Fruit fly (Drosophila melanogaster) whole organism, embryonic: ENCODE measurements around the gene CG13679.

Experiments
- CG10565 ChIP-seq: fragments of 200-800 bp; sonication (Bioruptor generic); optimal IDR thresholded peaks from 3 replicates; lab custom pipeline; 2016; ENCODE audit warnings: missing biosample characterization, mild to moderate bottlenecking, missing genetic modification characterization
- CG11247 ChIP-seq: fragments of 200-800 bp; sonication (Bioruptor generic); IDR thresholded peaks from 2 replicates; pipeline ENCODE4 v1.3.6; 2022; ENCODE audit warnings: missing biosample characterization, missing genetic modification characterization
- CG11723 ChIP-seq: fragments of 200-800 bp; sonication (Bioruptor generic); optimal IDR thresholded peaks from 2 replicates; lab custom pipeline; 2017; ENCODE audit warnings: missing biosample characterization, mild to moderate bottlenecking, missing genetic modification characterization
- CG13287 ChIP-seq: fragments of 200-800 bp; sonication (Bioruptor generic); IDR thresholded peaks from 2 replicates; pipeline ENCODE4 v1.3.6; 2022; ENCODE audit warnings: missing biosample characterization, missing genetic modification characterization; ENCODE audit not compliant: partially characterized antibody
- CG13624 ChIP-seq: fragments of 200-800 bp; sonication (Bioruptor generic); optimal IDR thresholded peaks from 2 replicates; lab custom pipeline; 2016; ENCODE audit warnings: missing biosample characterization, missing genetic modification characterization
- CG14710 ChIP-seq: fragments of 200-800 bp; sonication (Bioruptor generic); optimal IDR thresholded peaks from 3 replicates; lab custom pipeline; 2019; ENCODE audit warnings: missing biosample characterization, mild to moderate bottlenecking, missing genetic modification characterization, moderate library complexity
- CG15514 ChIP-seq: fragments of 200-800 bp; sonication (Bioruptor generic); optimal IDR thresholded peaks from 3 replicates; lab custom pipeline; 2017; ENCODE audit warnings: missing biosample characterization, missing genetic modification characterization, mild to moderate bottlenecking, moderate library complexity, missing genetic modification reagents
- CG1603 ChIP-seq: fragments of 200-800 bp; sonication (Bioruptor generic); optimal IDR thresholded peaks from 2 replicates; lab custom pipeline; 2019; ENCODE audit warnings: missing biosample characterization, mild to moderate bottlenecking, missing genetic modification characterization, moderate library complexity
- CG16815 ChIP-seq: fragments of 200-800 bp; sonication (Bioruptor generic); optimal IDR thresholded peaks from 3 replicates; lab custom pipeline; 2017; ENCODE audit warnings: missing biosample characterization, mild to moderate bottlenecking, missing genetic modification characterization
- CG2202 ChIP-seq: fragments of 200-800 bp; sonication (Bioruptor generic); optimal IDR thresholded peaks from 2 replicates; lab custom pipeline; 2018; ENCODE audit warnings: missing biosample characterization, mild to moderate bottlenecking, missing genetic modification characterization
- CG3065 ChIP-seq: fragments of 200-800 bp; sonication (Bioruptor generic); optimal IDR thresholded peaks from 2 replicates; lab custom pipeline; 2016; ENCODE audit warnings: missing biosample characterization, missing genetic modification characterization
- CG3163 ChIP-seq: fragments of 200-800 bp; sonication (Bioruptor generic); optimal IDR thresholded peaks from 3 replicates; lab custom pipeline; 2016; ENCODE audit warnings: missing biosample characterization, missing genetic modification characterization
- CG42726 ChIP-seq: fragments of 200-800 bp; sonication (Bioruptor generic); IDR thresholded peaks from 2 replicates; pipeline ENCODE4 v1.3.6; 2022; ENCODE audit warnings: missing biosample characterization, missing genetic modification characterization; ENCODE audit not compliant: partially characterized antibody
- CG4282 ChIP-seq: fragments of 200-800 bp; sonication (Bioruptor generic); optimal IDR thresholded peaks from 2 replicates; lab custom pipeline; 2016; ENCODE audit warnings: missing biosample characterization, missing genetic modification characterization
- CG4404 ChIP-seq: fragments of 200-800 bp; sonication (Bioruptor generic); IDR thresholded peaks from 2 replicates; pipeline ENCODE4 v1.3.6; 2022; ENCODE audit warnings: missing biosample characterization, missing genetic modification characterization
- CG7963 ChIP-seq: fragments of 200-800 bp; sonication (Bioruptor generic); IDR thresholded peaks from 3 replicates; pipeline ENCODE4 v1.3.6; 2022; ENCODE audit warnings: missing biosample characterization, missing genetic modification characterization; ENCODE audit not compliant: partially characterized antibody
- Chrac-16 ChIP-seq: fragments of 200-800 bp; sonication (Bioruptor generic); optimal IDR thresholded peaks from 3 replicates; lab custom pipeline; 2016; ENCODE audit warnings: missing biosample characterization, missing genetic modification characterization
- Dip3 ChIP-seq: fragments of 200-800 bp; sonication (Bioruptor generic); optimal IDR thresholded peaks from 3 replicates; lab custom pipeline; 2016; ENCODE audit warnings: missing biosample characterization, missing genetic modification characterization
- Doc2 ChIP-seq: fragments of 200-800 bp; sonication (Bioruptor generic); IDR thresholded peaks from 2 replicates; pipeline ENCODE4 v1.3.6; 2022; ENCODE audit warnings: missing biosample characterization, missing genetic modification characterization
- Dp ChIP-seq: fragments of 200-800 bp; sonication (Bioruptor generic); optimal IDR thresholded peaks from 2 replicates; lab custom pipeline; 2018; ENCODE audit warnings: missing biosample characterization, mild to moderate bottlenecking, missing genetic modification characterization, moderate library complexity
- Ets97D ChIP-seq: fragments of 200-800 bp; sonication (Bioruptor generic); optimal IDR thresholded peaks from 3 replicates; lab custom pipeline; 2016; ENCODE audit warnings: missing biosample characterization, missing genetic modification characterization
- HLH54F ChIP-seq: fragments of 200-800 bp; sonication (Bioruptor generic); optimal IDR thresholded peaks from 3 replicates; lab custom pipeline; 2016; ENCODE audit warnings: missing biosample characterization, missing genetic modification characterization
- HmgZ ChIP-seq: fragments of 200-800 bp; sonication (Bioruptor generic); optimal IDR thresholded peaks from 2 replicates; lab custom pipeline; 2018; ENCODE audit warnings: missing biosample characterization, mild to moderate bottlenecking, missing genetic modification characterization
- Pdp1 ChIP-seq, 2 experiments: fragments of 200-800 bp; sonication (Bioruptor generic); optimal IDR thresholded peaks; 3 replicates each; lab custom pipeline; 2016; ENCODE audit warnings: missing biosample characterization in 2 of 2, missing genetic modification characterization in 2 of 2, mild to moderate bottlenecking in 1 of 2, moderate library complexity in 1 of 2
- Vsx1 ChIP-seq: fragments of 200-800 bp; sonication (Bioruptor generic); optimal IDR thresholded peaks from 2 replicates; lab custom pipeline; 2017; ENCODE audit warnings: missing biosample characterization, mild to moderate bottlenecking, missing genetic modification characterization, missing genetic modification reagents
- bsh ChIP-seq, 2 experiments: fragments of 200-800 bp; sonication (Bioruptor generic); optimal IDR thresholded peaks; 2 replicates each; lab custom pipeline; 2017 to 2018; ENCODE audit warnings: mild to moderate bottlenecking in 2 of 2, missing biosample characterization in 2 of 2, missing genetic modification characterization in 2 of 2, moderate library complexity in 1 of 2
- ci ChIP-seq: fragments of 200-800 bp; sonication (Bioruptor generic); IDR thresholded peaks from 3 replicates; pipeline ENCODE4 v1.3.6; 2022; ENCODE audit warnings: missing biosample characterization, missing genetic modification characterization
- crp ChIP-seq, 2 experiments: fragments of 200-800 bp; sonication (Bioruptor generic); optimal IDR thresholded peaks; 2 replicates in 1 of 2; 3 replicates in 1 of 2; lab custom pipeline; 2017; ENCODE audit warnings: missing biosample characterization in 2 of 2, missing genetic modification characterization in 2 of 2, mild to moderate bottlenecking in 1 of 2, moderate library complexity in 1 of 2
- fru ChIP-seq: fragments of >200 bp; optimal IDR thresholded peaks from 2 replicates; lab custom pipeline; 2017
- gfzf ChIP-seq: fragments of 200-800 bp; sonication (Bioruptor generic); optimal IDR thresholded peaks from 2 replicates; lab custom pipeline; 2016; ENCODE audit warnings: missing biosample characterization, mild to moderate bottlenecking, missing genetic modification characterization, moderate library complexity
- grn ChIP-seq: fragments of 200-800 bp; sonication (Bioruptor generic); optimal IDR thresholded peaks from 3 replicates; lab custom pipeline; 2017; ENCODE audit warnings: missing biosample characterization, missing genetic modification characterization
- hbn ChIP-seq: fragments of 200-800 bp; sonication (Bioruptor generic); IDR thresholded peaks from 2 replicates; pipeline ENCODE4 v1.3.6; 2022; ENCODE audit warnings: missing biosample characterization, missing genetic modification characterization; ENCODE audit not compliant: partially characterized antibody
- ken ChIP-seq: fragments of 200-800 bp; sonication (Bioruptor generic); IDR thresholded peaks from 3 replicates; pipeline ENCODE4 v1.3.6; 2022; ENCODE audit warnings: missing biosample characterization, missing genetic modification characterization
- knrl ChIP-seq: fragments of 200-800 bp; sonication (Bioruptor generic); IDR thresholded peaks from 3 replicates; pipeline ENCODE4 v1.3.6; 2022; ENCODE audit warnings: missing biosample characterization, missing genetic modification characterization; ENCODE audit not compliant: partially characterized antibody
- lilli ChIP-seq: fragments of 200-800 bp; sonication (Bioruptor generic); optimal IDR thresholded peaks from 3 replicates; lab custom pipeline; 2016; ENCODE audit warnings: missing biosample characterization, missing genetic modification characterization
- nerfin-1 ChIP-seq: fragments of 200-800 bp; sonication (Bioruptor generic); optimal IDR thresholded peaks from 3 replicates; lab custom pipeline; 2019; ENCODE audit warnings: missing biosample characterization, mild to moderate bottlenecking, missing genetic modification characterization, moderate library complexity
- nerfin-2 ChIP-seq: fragments of 200-800 bp; sonication (Bioruptor generic); IDR thresholded peaks from 2 replicates; pipeline ENCODE4 v1.3.6; 2022; ENCODE audit warnings: missing biosample characterization, missing genetic modification characterization; ENCODE audit not compliant: partially characterized antibody
- oc ChIP-seq: fragments of 200-800 bp; sonication (Bioruptor generic); optimal IDR thresholded peaks from 2 replicates; lab custom pipeline; 2018; ENCODE audit warnings: missing biosample characterization, mild to moderate bottlenecking, missing genetic modification characterization, moderate library complexity
- pfk ChIP-seq: fragments of 200-800 bp; sonication (Bioruptor generic); optimal IDR thresholded peaks from 2 replicates; lab custom pipeline; 2018; ENCODE audit warnings: missing biosample characterization, mild to moderate bottlenecking, missing genetic modification characterization, moderate library complexity
- phol ChIP-seq: fragments of 200-800 bp; sonication (Bioruptor generic); optimal IDR thresholded peaks from 3 replicates; lab custom pipeline; 2018; ENCODE audit warnings: missing biosample characterization, mild to moderate bottlenecking, missing genetic modification characterization, moderate library complexity
- ranshi ChIP-seq: fragments of 200-800 bp; sonication (Bioruptor generic); IDR thresholded peaks from 2 replicates; pipeline ENCODE4 v1.3.6; 2022; ENCODE audit warnings: missing biosample characterization, missing genetic modification characterization
- sima ChIP-seq: fragments of 200-800 bp; sonication (Bioruptor generic); optimal IDR thresholded peaks from 2 replicates; lab custom pipeline; 2016; ENCODE audit warnings: missing biosample characterization, missing genetic modification characterization
- slou ChIP-seq: fragments of 200-800 bp; sonication (Bioruptor generic); optimal IDR thresholded peaks from 3 replicates; lab custom pipeline; 2016; ENCODE audit warnings: missing biosample characterization, missing genetic modification characterization
- sug ChIP-seq: fragments of 200-800 bp; optimal IDR thresholded peaks from 2 replicates; lab custom pipeline; 2019; ENCODE audit warnings: missing biosample characterization, mild to moderate bottlenecking, missing genetic modification characterization, moderate library complexity
- tgo ChIP-seq: fragments of 200-800 bp; sonication (Bioruptor generic); IDR thresholded peaks from 3 replicates; pipeline ENCODE4 v1.3.6; 2022; ENCODE audit warnings: missing biosample characterization, missing genetic modification characterization
- unc-4 ChIP-seq: fragments of 200-800 bp; sonication (Bioruptor generic); IDR thresholded peaks from 2 replicates; pipeline ENCODE4 v1.3.6; 2022; ENCODE audit warnings: missing biosample characterization, missing genetic modification characterization; ENCODE audit not compliant: partially characterized antibody
- yki ChIP-seq: fragments of >200 bp; optimal IDR thresholded peaks from 3 replicates; lab custom pipeline; 2018

CG13679 gene

DNA sequence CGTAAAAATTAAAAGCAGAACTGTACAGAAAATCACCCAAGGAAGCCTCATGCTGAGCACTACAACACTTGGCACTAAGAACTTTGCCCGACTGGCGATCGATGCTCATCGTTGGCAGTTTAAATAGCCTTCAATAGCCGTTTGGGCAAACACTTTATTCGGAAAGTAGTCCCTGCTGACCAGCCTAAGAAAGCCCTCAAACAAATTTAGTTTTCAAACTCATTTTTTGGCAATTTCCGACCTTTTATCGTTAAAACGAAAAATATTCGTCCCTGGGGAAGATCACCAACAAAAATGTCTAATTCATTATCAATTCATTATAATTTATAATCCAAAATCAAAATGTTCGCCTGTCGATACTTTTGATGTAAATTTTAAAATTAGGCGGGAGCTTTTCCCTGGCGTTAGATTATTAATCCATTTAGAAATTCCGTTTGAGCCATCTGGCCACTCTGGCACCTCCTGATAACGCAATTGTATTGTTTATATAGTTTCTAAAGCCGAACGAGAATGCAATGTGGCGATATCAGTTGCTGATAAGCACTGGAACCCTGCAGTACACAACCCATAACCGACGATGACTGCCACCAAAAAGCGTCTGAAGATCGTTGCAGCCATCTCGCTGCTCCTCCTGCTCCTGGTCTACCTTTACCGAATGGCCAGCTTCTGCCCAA lies 22.0 kb upstream of the CG13679 start, which contains the start of the genes mthl7 and Uxs (continued):
- TF ChIP-seq CG15514 (GFP tag; lab: Kevin White, UChicago): peak; percentile 45
- TF ChIP-seq ken: no peak
- TF ChIP-seq fru (lab: Kevin White, UChicago): no peak
- peak; percentile 4 for TF ChIP-seq CG14710 (tag; lab: Kevin White, UChicago)
- no peak for TF ChIP-seq phol (tag; lab: Kevin White, UChicago)
- TF ChIP-seq gfzf: peak; percentile 84
- TF ChIP-seq hbn: peak; percentile 29; the same call in 1 of the 2 replicates
- TF ChIP-seq CG10565 (GFP tag; lab: Kevin White, UChicago): no peak
- TF ChIP-seq knrl (GFP tag; lab: Robert Waterston, UW): peak; percentile 35; the same call in 1 of the 3 replicates
- no peak for TF ChIP-seq ranshi
- peak; percentile 90 for TF ChIP-seq Dp (GFP tag; lab: Kevin White, UChicago)
- peak; percentile 4 for TF ChIP-seq sug (tag; lab: Kevin White, UChicago)
- peak; percentile 51 for TF ChIP-seq grn (GFP tag; lab: Kevin White, UChicago)
- TF ChIP-seq unc-4 (GFP tag; lab: Robert Waterston, UW): peak; percentile 58
- peak in 1 of 2 experiments; percentile 34 for TF ChIP-seq Pdp1 (GFP tag; optimal IDR thresholded peaks at IDR 0.05; lab: Kevin White, UChicago)
- peak; percentile 47 for TF ChIP-seq CG1603 (tag; lab: Kevin White, UChicago)
- TF ChIP-seq Ets97D (GFP tag; lab: Kevin White, UChicago): peak; percentile 16
- TF ChIP-seq CG42726: peak; percentile 36; the same call in 1 of the 2 replicates
- TF ChIP-seq CG7963: 0 out of 3 replicates have a peak, but pooled peaks have one; percentile 29
- peak; percentile 9 for TF ChIP-seq HmgZ
- TF ChIP-seq CG13287: peak; percentile 67
- TF ChIP-seq, all 482 proteins: peak for 46

- TF ChIP-seq nerfin-2 (GFP tag; lab: Robert Waterston, UW) (no peak), Doc2 (GFP tag; lab: Robert Waterston, UW) (0 out of 2 replicates have a peak, but pooled peaks have one; percentile 32), CG16815 (GFP tag; lab: Kevin White, UChicago) (no peak), CG4282 (GFP tag; lab: Kevin White, UChicago) (no peak), Vsx1 (GFP tag; lab: Kevin White, UChicago) (peak; percentile 47), oc (tag; lab: Kevin White, UChicago) (peak; percentile 20), CG4404 (GFP tag; lab: Robert Waterston, UW) (no peak), CG11723 (GFP tag; lab: Kevin White, UChicago) (no peak), CG2202 (tag; lab: Kevin White, UChicago) (no peak), CG11247 (GFP tag; lab: Robert Waterston, UW) (no peak), bsh (GFP tag; optimal IDR thresholded peaks at IDR 0.05; lab: Kevin White, UChicago) (peak in 1 of 2 experiments; percentile 34), crp (GFP tag; optimal IDR thresholded peaks at IDR 0.05; lab: Kevin White, UChicago) (no peak), HLH54F (peak; percentile 57), Dip3 (GFP tag; lab: Kevin White, UChicago) (peak; percentile 58), yki (lab: Kevin White, UChicago) (no peak), sima (GFP tag; lab: Kevin White, UChicago) (no peak), ci (GFP tag; lab: Robert Waterston, UW) (peak; percentile 13; the same call in 1 of the 3 replicates), CG3163 (GFP tag; lab: Kevin White, UChicago) (peak; percentile 25), CG3065 (GFP tag; lab: Kevin White, UChicago) (no peak), tgo (GFP tag; lab: Robert Waterston, UW) (peak; percentile 51), Chrac-16 (GFP tag; lab: Kevin White, UChicago) (peak; percentile 34), lilli (peak; percentile 64), CG13624 (GFP tag; lab: Kevin White, UChicago) (peak; percentile 12), pfk (no peak), nerfin-1 (tag; lab: Kevin White, UChicago) (peak; percentile 2), slou (GFP tag; lab: Kevin White, UChicago) (no peak)
Observed at dm6 chr3L:8185263-8186227, 17.0 kb upstream of the CG13679 start.
